Fruit fly (Drosophila melanogaster) whole organism, embryonic: ENCODE data around the gene CROT.

ENCODE experiments used
- Bgb ChIP-seq: fragments of 200-800 bp; sonication (Bioruptor generic); IDR thresholded peaks from 2 replicates; pipeline ENCODE4 v1.3.6; 2022; ENCODE audit warnings: missing biosample characterization, missing genetic modification characterization; ENCODE audit not compliant: partially characterized antibody
- C15 ChIP-seq: fragments of 200-800 bp; sonication (Bioruptor generic); IDR thresholded peaks from 3 replicates; pipeline ENCODE4 v1.3.6; 2022; ENCODE audit warnings: missing biosample characterization, missing genetic modification characterization
- CG10979 ChIP-seq: fragments of 200-800 bp; sonication (Bioruptor generic); optimal IDR thresholded peaks from 2 replicates; lab custom pipeline; 2018; ENCODE audit warnings: missing biosample characterization, mild to moderate bottlenecking, missing genetic modification characterization, moderate library complexity
- CG11504 ChIP-seq: fragments of 200-800 bp; sonication (Bioruptor generic); optimal IDR thresholded peaks from 3 replicates; lab custom pipeline; 2019; ENCODE audit warnings: missing biosample characterization, mild to moderate bottlenecking, missing genetic modification characterization, moderate library complexity
- CG12104 ChIP-seq: fragments of 200-800 bp; sonication (Bioruptor generic); optimal IDR thresholded peaks from 3 replicates; lab custom pipeline; 2016; ENCODE audit warnings: missing biosample characterization, missing genetic modification characterization
- CG13775 ChIP-seq: fragments of 200-800 bp; sonication (Bioruptor generic); optimal IDR thresholded peaks from 3 replicates; lab custom pipeline; 2017; ENCODE audit warnings: missing biosample characterization, mild to moderate bottlenecking, missing genetic modification characterization
- CG15011 ChIP-seq: fragments of 200-800 bp; sonication (Bioruptor generic); optimal IDR thresholded peaks from 3 replicates; lab custom pipeline; 2018; ENCODE audit warnings: missing biosample characterization, mild to moderate bottlenecking, missing genetic modification characterization
- CG15601 ChIP-seq: fragments of 200-800 bp; sonication (Bioruptor generic); optimal IDR thresholded peaks from 3 replicates; lab custom pipeline; 2019; ENCODE audit warnings: missing biosample characterization, mild to moderate bottlenecking, missing genetic modification characterization, moderate library complexity
- CG17328 ChIP-seq: fragments of 200-800 bp; sonication (Bioruptor generic); IDR thresholded peaks from 2 replicates; pipeline ENCODE4 v1.3.6; 2022; ENCODE audit warnings: missing biosample characterization, missing genetic modification characterization
- CG31224 ChIP-seq: fragments of 200-800 bp; sonication (Bioruptor generic); IDR thresholded peaks from 2 replicates; pipeline ENCODE4 v1.3.6; 2022; ENCODE audit warnings: missing biosample characterization, missing genetic modification characterization
- CG31388 ChIP-seq: fragments of 200-800 bp; sonication (Bioruptor generic); optimal IDR thresholded peaks from 2 replicates; lab custom pipeline; 2016; ENCODE audit warnings: missing biosample characterization, missing genetic modification characterization
- CG43689 ChIP-seq: fragments of 200-800 bp; sonication (Bioruptor generic); IDR thresholded peaks from 2 replicates; pipeline ENCODE4 v1.3.6; 2022; ENCODE audit warnings: missing biosample characterization, missing genetic modification characterization
- CG4820 ChIP-seq: fragments of 200-800 bp; sonication (Bioruptor generic); optimal IDR thresholded peaks from 3 replicates; lab custom pipeline; 2016; ENCODE audit warnings: missing biosample characterization, missing genetic modification characterization
- CG8281 ChIP-seq: fragments of 200-800 bp; sonication (Bioruptor generic); optimal IDR thresholded peaks from 2 replicates; lab custom pipeline; 2018; ENCODE audit warnings: missing biosample characterization, mild to moderate bottlenecking, missing genetic modification characterization, moderate library complexity
- CG9932 ChIP-seq: fragments of 200-800 bp; sonication (Bioruptor generic); IDR thresholded peaks from 2 replicates; pipeline ENCODE4 v1.3.6; 2022; ENCODE audit warnings: missing biosample characterization, missing genetic modification characterization
- D19B ChIP-seq: fragments of 200-800 bp; sonication (Bioruptor generic); optimal IDR thresholded peaks from 2 replicates; lab custom pipeline; 2017; ENCODE audit warnings: missing biosample characterization, mild to moderate bottlenecking, missing genetic modification characterization
- Dbx ChIP-seq: fragments of 200-800 bp; sonication (Bioruptor generic); IDR thresholded peaks from 3 replicates; pipeline ENCODE4 v1.3.6; 2022; ENCODE audit warnings: missing biosample characterization, missing genetic modification characterization
- Dp ChIP-seq: fragments of 200-800 bp; sonication (Bioruptor generic); optimal IDR thresholded peaks from 2 replicates; lab custom pipeline; 2018; ENCODE audit warnings: missing biosample characterization, mild to moderate bottlenecking, missing genetic modification characterization, moderate library complexity
- ERR ChIP-seq: fragments of 200-800 bp; sonication (Bioruptor generic); optimal IDR thresholded peaks from 2 replicates; lab custom pipeline; 2016; ENCODE audit warnings: missing biosample characterization, missing genetic modification characterization
- Fer2 ChIP-seq: fragments of 200-800 bp; sonication (Bioruptor generic); optimal IDR thresholded peaks from 2 replicates; lab custom pipeline; 2018; ENCODE audit warnings: missing biosample characterization, mild to moderate bottlenecking, missing genetic modification characterization, moderate library complexity
- HLH54F ChIP-seq: fragments of 200-800 bp; sonication (Bioruptor generic); optimal IDR thresholded peaks from 3 replicates; lab custom pipeline; 2016; ENCODE audit warnings: missing biosample characterization, missing genetic modification characterization
- Hr39 ChIP-seq: fragments of >200 bp; optimal IDR thresholded peaks from 2 replicates; lab custom pipeline; 2017
- MBD-R2 ChIP-seq: fragments of 200-800 bp; sonication (Bioruptor generic); IDR thresholded peaks from 2 replicates; pipeline ENCODE4 v1.3.6; 2022; ENCODE audit warnings: missing biosample characterization, missing genetic modification characterization
- Med ChIP-seq: fragments of 200-800 bp; sonication (Bioruptor generic); peaks from one replicate; lab custom pipeline; 2016; ENCODE audit warnings: missing biosample characterization, missing genetic modification characterization, mild to moderate bottlenecking, inconsistent platforms, moderate library complexity
- Oli ChIP-seq: fragments of 200-800 bp; sonication (Bioruptor generic); optimal IDR thresholded peaks from 2 replicates; lab custom pipeline; 2018; ENCODE audit warnings: missing biosample characterization, mild to moderate bottlenecking, missing genetic modification characterization, moderate library complexity
- Pdp1 ChIP-seq, 2 experiments: fragments of 200-800 bp; sonication (Bioruptor generic); optimal IDR thresholded peaks; 3 replicates each; lab custom pipeline; 2016; ENCODE audit warnings: missing biosample characterization in 2 of 2, missing genetic modification characterization in 2 of 2, mild to moderate bottlenecking in 1 of 2, moderate library complexity in 1 of 2
- Rx ChIP-seq: fragments of 200-800 bp; sonication (Bioruptor generic); IDR thresholded peaks from 2 replicates; pipeline ENCODE4 v1.3.6; 2022; ENCODE audit warnings: missing biosample characterization, missing genetic modification characterization
- abd-A ChIP-seq: fragments of 200-800 bp; sonication (Bioruptor generic); optimal IDR thresholded peaks from 3 replicates; lab custom pipeline; 2019; ENCODE audit warnings: missing biosample characterization, mild to moderate bottlenecking, missing genetic modification characterization, moderate library complexity
- chm ChIP-seq: fragments of 200-800 bp; sonication (Bioruptor generic); IDR thresholded peaks from 2 replicates; pipeline ENCODE4 v1.3.6; 2022; ENCODE audit warnings: missing biosample characterization, missing genetic modification characterization
- eve ChIP-seq, 2 experiments: fragments of >200 bp; optimal IDR thresholded peaks; 2 replicates each; lab custom pipeline; 2017; ENCODE audit warnings: missing biosample characterization in 2 of 2, missing genetic modification characterization in 2 of 2
- exex ChIP-seq: fragments of 200-800 bp; sonication (Bioruptor generic); optimal IDR thresholded peaks from 4 replicates; lab custom pipeline; 2018; ENCODE audit warnings: missing biosample characterization, mild to moderate bottlenecking, missing genetic modification characterization, moderate library complexity
- eyg ChIP-seq: fragments of 200-800 bp; sonication (Bioruptor generic); optimal IDR thresholded peaks from 3 replicates; lab custom pipeline; 2016; ENCODE audit warnings: missing biosample characterization, missing genetic modification characterization
- gcm2 ChIP-seq: fragments of 200-800 bp; sonication (Bioruptor generic); optimal IDR thresholded peaks from 2 replicates; lab custom pipeline; 2016; ENCODE audit warnings: missing biosample characterization, missing genetic modification characterization
- lilli ChIP-seq: fragments of 200-800 bp; sonication (Bioruptor generic); optimal IDR thresholded peaks from 3 replicates; lab custom pipeline; 2016; ENCODE audit warnings: missing biosample characterization, missing genetic modification characterization
- mam ChIP-seq: fragments of 200-800 bp; sonication (Bioruptor generic); optimal IDR thresholded peaks from 3 replicates; lab custom pipeline; 2016; ENCODE audit warnings: missing biosample characterization, missing genetic modification characterization
- nerfin-1 ChIP-seq: fragments of 200-800 bp; sonication (Bioruptor generic); optimal IDR thresholded peaks from 3 replicates; lab custom pipeline; 2019; ENCODE audit warnings: missing biosample characterization, mild to moderate bottlenecking, missing genetic modification characterization, moderate library complexity
- pfk ChIP-seq: fragments of 200-800 bp; sonication (Bioruptor generic); optimal IDR thresholded peaks from 2 replicates; lab custom pipeline; 2018; ENCODE audit warnings: missing biosample characterization, mild to moderate bottlenecking, missing genetic modification characterization, moderate library complexity
- pzg ChIP-seq: fragments of 200-800 bp; sonication (Bioruptor generic); optimal IDR thresholded peaks from 3 replicates; lab custom pipeline; 2018; ENCODE audit warnings: missing biosample characterization, mild to moderate bottlenecking, missing genetic modification characterization, moderate library complexity
- sens ChIP-seq: fragments of 200-800 bp; sonication (Bioruptor generic); peaks from one replicate; lab custom pipeline; 2016; ENCODE audit warnings: missing biosample characterization, missing genetic modification characterization
- sob ChIP-seq: fragments of 200-800 bp; sonication (Bioruptor generic); IDR thresholded peaks from 2 replicates; pipeline ENCODE4 v1.3.6; 2022; ENCODE audit warnings: missing biosample characterization, missing genetic modification characterization
- vnd ChIP-seq: fragments of 200-800 bp; sonication (Bioruptor generic); IDR thresholded peaks from 3 replicates; pipeline ENCODE4 v1.3.6; 2022; ENCODE audit warnings: missing biosample characterization, missing genetic modification characterization; ENCODE audit not compliant: partially characterized antibody
- yki ChIP-seq: fragments of >200 bp; optimal IDR thresholded peaks from 3 replicates; lab custom pipeline; 2018

Gene CROT

dm6 chr3R:27656686-27657535, 49.6 kb downstream of the CROT start, which contains the start of gene tau (continued):
- no peak for TF ChIP-seq CG12104 (GFP tag; lab: Kevin White, UChicago)
- TF ChIP-seq Dbx (GFP tag; lab: Robert Waterston, UW), result peak; percentile 58; the same call in 2 of the 3 replicates
- TF ChIP-seq CG9932 (GFP tag; lab: Robert Waterston, UW), result peak; percentile 28; the same call in 1 of the 2 replicates
- no peak for TF ChIP-seq chm (GFP tag; lab: Robert Waterston, UW)
- no peak for TF ChIP-seq CG31388 (GFP tag; lab: Kevin White, UChicago)
- no peak for TF ChIP-seq CG43689 (GFP tag; lab: Robert Waterston, UW)
- TF ChIP-seq pzg (GFP tag; lab: Kevin White, UChicago), result peak; percentile 1
- peak; percentile 65 for TF ChIP-seq abd-A (tag; lab: Kevin White, UChicago)
- TF ChIP-seq gcm2 (GFP tag; lab: Kevin White, UChicago), result no peak
- peak; percentile 12 for TF ChIP-seq Dp (GFP tag; lab: Kevin White, UChicago)
- TF ChIP-seq CG15011 (GFP tag; lab: Kevin White, UChicago), result no peak
- no peak for TF ChIP-seq ERR (GFP tag; lab: Kevin White, UChicago)
- no peak for TF ChIP-seq Rx (GFP tag; lab: Robert Waterston, UW)
- TF ChIP-seq Oli, result no peak
- TF ChIP-seq eyg (GFP tag; lab: Kevin White, UChicago), result no peak
- TF ChIP-seq CG10979 (tag; lab: Kevin White, UChicago), result no peak
- peak; percentile 60; the same call in 1 of the 2 replicates for TF ChIP-seq sob (GFP tag; lab: Robert Waterston, UW)
- no peak for TF ChIP-seq vnd (GFP tag; lab: Robert Waterston, UW)
- TF ChIP-seq Hr39 (lab: Kevin White, UChicago), result no peak
- peak; percentile 39 for TF ChIP-seq exex (tag; lab: Kevin White, UChicago)
- TF ChIP-seq Pdp1 (GFP tag; optimal IDR thresholded peaks at IDR 0.05; lab: Kevin White, UChicago), result peak in 1 of 2 experiments; percentile 78
- no peak for TF ChIP-seq CG17328 (GFP tag; lab: Robert Waterston, UW)
- TF ChIP-seq CG15601 (tag; lab: Kevin White, UChicago), result no peak
- TF ChIP-seq C15 (GFP tag; lab: Robert Waterston, UW), result no peak
- peak; percentile 79 for TF ChIP-seq D19B (GFP tag; lab: Kevin White, UChicago)
- peak; percentile 8 for TF ChIP-seq lilli (GFP tag; lab: Kevin White, UChicago)
- TF ChIP-seq CG11504 (tag; lab: Kevin White, UChicago), result peak; percentile 7
- no peak for TF ChIP-seq yki (lab: Kevin White, UChicago)
- peak; percentile 73 for TF ChIP-seq sens
- TF ChIP-seq Fer2, result no peak
- peak; percentile 64 for TF ChIP-seq Med (GFP tag; lab: Kevin White, UChicago)
- no peak for TF ChIP-seq CG13775 (GFP tag; lab: Kevin White, UChicago)
- no peak for TF ChIP-seq pfk
- no peak for TF ChIP-seq nerfin-1
- no peak for TF ChIP-seq CG8281 (tag; lab: Kevin White, UChicago)
- no peak for TF ChIP-seq mam (GFP tag; lab: Kevin White, UChicago)
- TF ChIP-seq Bgb (GFP tag; lab: Robert Waterston, UW), result peak; percentile 20; the same call in 1 of the 2 replicates
- no peak for TF ChIP-seq eve (GFP tag; optimal IDR thresholded peaks at IDR 0.05; lab: Kevin White, UChicago)
- no peak for TF ChIP-seq CG4820 (GFP tag; lab: Kevin White, UChicago)
- TF ChIP-seq HLH54F (GFP tag; lab: Kevin White, UChicago), result no peak
- no peak for TF ChIP-seq CG31224 (GFP tag; lab: Robert Waterston, UW)
- TF ChIP-seq MBD-R2 (GFP tag; lab: Robert Waterston, UW), result 0 out of 2 replicates have a peak, but pooled peaks have one; percentile 11
